Worm (Caenorhabditis elegans): ENCODE data around the gene C28D4.8.
"Not testable (repeated sequence)": the region's sequence is repeated elsewhere in the genome, so short reads cannot be mapped to it uniquely, and the experiment has no call there.

C28D4.8 gene

ce11 chrIV:9772096-9772720 lies 24.0 kb upstream of the C28D4.8 start, which contains the start of gene cav-1:
TSS of gene cav-1 (plus strand) at chrIV:9772510.
- TF ChIP-seq nhr-84 (tag; optimal IDR thresholded peaks at IDR 0.05) (no peak), ztf-11 (tag; optimal IDR thresholded peaks at IDR 0.05) (peak in 1 of 2 experiments; percentile 55)

DNA sequence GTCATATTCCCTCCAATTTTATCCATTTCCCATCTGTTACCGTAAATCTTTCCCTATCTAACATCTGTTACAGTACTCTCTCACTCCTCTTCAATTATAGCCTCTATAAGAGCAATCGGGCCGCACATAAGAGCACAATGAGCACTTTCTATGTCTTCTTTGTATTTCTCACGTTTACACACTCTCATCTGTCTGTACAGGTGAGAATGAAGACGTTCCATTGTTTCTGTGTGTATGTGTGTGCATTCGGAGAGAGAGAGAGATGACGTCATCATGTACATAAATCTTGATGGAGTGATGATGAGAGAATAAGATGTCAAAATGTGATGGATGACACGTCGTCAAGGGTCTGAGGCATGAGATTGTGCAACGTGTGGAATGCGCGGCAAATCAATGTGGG lies 22.6 kb upstream of the C28D4.8 start:
- no peak for TF ChIP-seq Y116A8C.19 (tag; optimal IDR thresholded peaks at IDR 0.05; ENCODE audit: borderline replicate concordance)
- TF ChIP-seq unc-86 (tag; optimal IDR thresholded peaks at IDR 0.05): peak; percentile 5
- no peak for TF ChIP-seq lin-15B (tag; optimal IDR thresholded peaks at IDR 0.05)
- no peak for TF ChIP-seq efl-3 (GFP tag; optimal IDR thresholded peaks at IDR 0.05)
- no peak for TF ChIP-seq sptf-1 (tag; optimal IDR thresholded peaks at IDR 0.05)
- TF ChIP-seq zip-4 (GFP tag; optimal IDR thresholded peaks at IDR 0.05): no peak
- TF ChIP-seq nhr-76 (tag; optimal IDR thresholded peaks at IDR 0.05): no peak
- TF ChIP-seq nhr-237 (tag; optimal IDR thresholded peaks at IDR 0.05): no peak
- TF ChIP-seq ztf-11 (tag; optimal IDR thresholded peaks at IDR 0.05): peak in 1 of 2 experiments; percentile 67
- no peak for TF ChIP-seq unc-30 (tag; optimal IDR thresholded peaks at IDR 0.05)

DNA sequence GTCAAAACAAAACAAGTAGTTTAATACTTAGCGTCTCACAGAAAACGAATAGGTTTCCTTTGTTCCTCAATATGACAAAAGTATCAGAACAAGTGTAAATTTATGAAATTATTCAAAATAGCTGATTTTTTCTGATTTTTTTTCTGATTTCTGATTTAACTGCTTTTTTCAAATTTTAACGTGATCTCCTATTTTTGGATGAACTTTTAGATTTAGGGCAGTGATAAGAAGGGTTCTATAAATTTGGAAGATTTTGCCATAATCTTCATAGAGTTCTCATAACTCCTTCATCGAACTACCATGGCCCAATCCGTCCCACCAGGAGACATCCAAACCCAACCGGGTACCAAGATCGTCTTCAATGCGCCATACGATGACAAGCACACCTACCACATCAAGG lies 21.5 kb upstream of the C28D4.8 start, which contains the start of gene msp-78:
msp-78 (plus strand) TSS at position 301 of the 400 bp plus-strand sequence.
- not testable (repeated sequence) for TF ChIP-seq dpl-1 (GFP tag; optimal IDR thresholded peaks at IDR 0.05); ets-5 (GFP tag; IDR thresholded peaks at IDR 0.05); mdl-1 (tag; optimal IDR thresholded peaks at IDR 0.05)

DNA sequence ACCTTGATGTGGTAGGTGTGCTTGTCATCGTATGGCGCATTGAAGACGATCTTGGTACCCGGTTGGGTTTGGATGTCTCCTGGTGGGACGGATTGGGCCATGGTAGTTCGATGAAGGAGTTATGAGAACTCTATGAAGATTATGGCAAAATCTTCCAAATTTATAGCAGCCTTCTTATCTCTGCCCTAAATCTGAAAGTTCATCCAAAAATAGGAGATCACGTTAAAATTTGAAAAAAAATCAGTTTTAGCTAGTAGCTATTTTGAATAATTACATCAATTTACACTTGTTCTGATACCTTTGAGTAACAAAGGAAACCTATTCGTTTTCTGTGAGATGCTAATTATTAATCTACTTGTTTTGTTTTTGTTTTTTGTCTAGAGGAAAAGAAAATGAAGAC lies 18.8 kb upstream of the C28D4.8 start, which contains the start of gene msp-79:
msp-79 (minus strand) TSS at position 101 of the 400 bp plus-strand sequence.
- not testable (repeated sequence) for TF ChIP-seq alr-1 (tag; optimal IDR thresholded peaks at IDR 0.05; ENCODE audit: borderline replicate concordance); ztf-4 (tag; optimal IDR thresholded peaks at IDR 0.05); nhr-77 (tag; optimal IDR thresholded peaks at IDR 0.05)

- no peak for TF ChIP-seq fkh-4 (tag; optimal IDR thresholded peaks at IDR 0.05; ENCODE audit: borderline replicate concordance)
Observed at ce11 chrIV:9766250-9766649, 18.0 kb upstream of the C28D4.8 start, which contains the start of gene ssp-36. TSS of gene ssp-36 (minus strand) at chrIV:9766350.

ce11 chrIV:9762667-9763173 lies 14.5 kb upstream of the C28D4.8 start:
- TF ChIP-seq jun-1 (tag; optimal IDR thresholded peaks at IDR 0.05) (no peak), efl-1 (optimal IDR thresholded peaks at IDR 0.05) (no peak), efl-1 (GFP tag; optimal IDR thresholded peaks at IDR 0.05 in 1 of 2) (peak in 1 of 2 experiments; percentile 90), tlp-1 (tag; optimal IDR thresholded peaks at IDR 0.05) (peak; percentile 87), elt-2 (tag; optimal IDR thresholded peaks at IDR 0.05) (peak; percentile 81)

DNA sequence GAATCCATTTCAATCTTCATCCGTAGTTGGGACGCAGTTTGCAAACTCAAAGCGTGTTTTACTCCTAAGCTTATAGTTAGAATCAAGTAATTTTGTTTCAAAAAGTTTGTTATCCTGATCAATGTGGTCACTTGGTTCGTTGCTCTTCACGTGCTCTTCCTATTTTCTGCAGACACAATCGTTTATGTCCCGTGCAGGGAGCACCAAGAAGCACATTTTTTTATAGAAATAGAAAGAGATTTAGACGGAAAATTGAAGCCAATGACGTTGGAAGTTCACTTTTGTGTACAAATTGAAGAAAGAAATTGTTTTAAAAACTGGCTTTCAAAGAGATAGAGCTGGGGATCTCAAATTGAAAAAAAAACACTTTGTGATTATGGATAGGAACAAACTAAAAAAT lies 13.5 kb upstream of the C28D4.8 start:
- TF ChIP-seq grh-1 (GFP tag; IDR thresholded peaks at IDR 0.05) (no peak), ceh-63 (GFP tag; optimal IDR thresholded peaks at IDR 0.05) (no peak), ceh-8 (GFP tag; optimal IDR thresholded peaks at IDR 0.05) (no peak), nhr-20 (tag; optimal IDR thresholded peaks at IDR 0.05) (peak; percentile 28), mab-9 (GFP tag; IDR thresholded peaks at IDR 0.05) (no peak), dsc-1 (tag; optimal IDR thresholded peaks at IDR 0.05) (peak; percentile 15), tlp-1 (tag; optimal IDR thresholded peaks at IDR 0.05) (no peak), lin-35 (GFP tag; optimal IDR thresholded peaks at IDR 0.05) (no peak), nhr-19 (GFP tag; conservative IDR thresholded peaks at IDR 0.05) (peak; percentile 35; the same call in 1 of the 2 replicates), lin-14 (GFP tag; optimal IDR thresholded peaks at IDR 0.05) (peak; percentile 59), nhr-90 (tag; optimal IDR thresholded peaks at IDR 0.05; ENCODE audit: poor library complexity) (no peak), fkh-8 (tag; optimal IDR thresholded peaks at IDR 0.05) (peak; percentile 4), pqm-1 (tag; optimal IDR thresholded peaks at IDR 0.05) (no peak), swsn-7 (tag; optimal IDR thresholded peaks at IDR 0.05) (no peak), ztf-4 (tag; optimal IDR thresholded peaks at IDR 0.05) (no peak), nhr-237 (tag; optimal IDR thresholded peaks at IDR 0.05) (no peak), lsy-2 (tag; optimal IDR thresholded peaks at IDR 0.05) (no peak), mdl-1 (tag; optimal IDR thresholded peaks at IDR 0.05) (no peak), blmp-1 (tag; optimal IDR thresholded peaks at IDR 0.05) (no peak), lin-15B (tag; optimal IDR thresholded peaks at IDR 0.05) (no peak), nhr-11 (tag; optimal IDR thresholded peaks at IDR 0.05) (no peak)
